Worm (Caenorhabditis elegans): Measurements from ENCODE around the gene gei-3.

The gei-3 gene

ce11 chrX:12825174-12825573 is 11.7 kb upstream of the gei-3 start:
- TF ChIP-seq T23F11.4 (GFP tag; optimal IDR thresholded peaks at IDR 0.05): no peak
- TF ChIP-seq ceh-31 (tag; optimal IDR thresholded peaks at IDR 0.05): no peak
- no peak for TF ChIP-seq ttx-3 (tag; optimal IDR thresholded peaks at IDR 0.05)
- no peak for TF ChIP-seq npax-4 (tag; optimal IDR thresholded peaks at IDR 0.05)
- no peak for TF ChIP-seq pha-4 (tag; optimal IDR thresholded peaks at IDR 0.05)
- TF ChIP-seq ceh-30 (tag; optimal IDR thresholded peaks at IDR 0.05): no peak
- TF ChIP-seq lim-6 (tag; optimal IDR thresholded peaks at IDR 0.05): no peak
- TF ChIP-seq hlh-13 (GFP tag; optimal IDR thresholded peaks at IDR 0.05): no peak
- TF ChIP-seq fkh-10 (GFP tag; optimal IDR thresholded peaks at IDR 0.05): no peak
- no peak for TF ChIP-seq syd-9 (tag; optimal IDR thresholded peaks at IDR 0.05)
- no peak for TF ChIP-seq unc-86 (tag; optimal IDR thresholded peaks at IDR 0.05)
- no peak for TF ChIP-seq odd-2 (tag; optimal IDR thresholded peaks at IDR 0.05)
- no peak for TF ChIP-seq fkh-6 (tag; optimal IDR thresholded peaks at IDR 0.05)
- no peak for TF ChIP-seq pqm-1 (tag; optimal IDR thresholded peaks at IDR 0.05)

ce11 chrX:12819512-12819911 is 6.1 kb upstream of the gei-3 start:
- TF ChIP-seq ttx-3 (tag; optimal IDR thresholded peaks at IDR 0.05): no peak
- TF ChIP-seq ceh-24 (tag; optimal IDR thresholded peaks at IDR 0.05): no peak
- TF ChIP-seq fkh-6 (tag; optimal IDR thresholded peaks at IDR 0.05): no peak
- TF ChIP-seq pros-1 (tag; optimal IDR thresholded peaks at IDR 0.05): no peak
- no peak for TF ChIP-seq hlh-30 (tag; optimal IDR thresholded peaks at IDR 0.05; ENCODE audit: insufficient read depth)
- no peak for TF ChIP-seq ceh-9 (tag; optimal IDR thresholded peaks at IDR 0.05)
- no peak for TF ChIP-seq pag-3 (tag; optimal IDR thresholded peaks at IDR 0.05; ENCODE audit: borderline replicate concordance)
- TF ChIP-seq ceh-22 (tag; optimal IDR thresholded peaks at IDR 0.05): no peak
- TF ChIP-seq eyg-1 (tag; optimal IDR thresholded peaks at IDR 0.05): no peak
- no peak for TF ChIP-seq nfya-1 (tag; optimal IDR thresholded peaks at IDR 0.05)
- no peak for TF ChIP-seq sdc-2 (tag; optimal IDR thresholded peaks at IDR 0.05)
- no peak for TF ChIP-seq dve-1 (tag; optimal IDR thresholded peaks at IDR 0.05)
- no peak for TF ChIP-seq mec-3 (tag; optimal IDR thresholded peaks at IDR 0.05; ENCODE audit: borderline replicate concordance)

ce11 chrX:12818768-12819167 is 5.3 kb upstream of the gei-3 start:
- TF ChIP-seq sdc-2 (tag; optimal IDR thresholded peaks at IDR 0.05) (no peak), hlh-13 (GFP tag; optimal IDR thresholded peaks at IDR 0.05) (no peak), ama-1 (optimal IDR thresholded peaks at IDR 0.05) (no peak)

- TF ChIP-seq K02D7.2 (tag; optimal IDR thresholded peaks at IDR 0.05) (no peak), hlh-6 (tag; optimal IDR thresholded peaks at IDR 0.05) (no peak), F13H6.1 (tag; optimal IDR thresholded peaks at IDR 0.05) (no peak), nhr-11 (tag; optimal IDR thresholded peaks at IDR 0.05) (no peak), gmeb-2 (tag; optimal IDR thresholded peaks at IDR 0.05) (no peak), fax-1 (tag; optimal IDR thresholded peaks at IDR 0.05) (no peak), ceh-30 (tag; optimal IDR thresholded peaks at IDR 0.05) (no peak), hlh-15 (tag; optimal IDR thresholded peaks at IDR 0.05) (no peak), C38D4.7 (GFP tag; optimal IDR thresholded peaks at IDR 0.05) (no peak), nhr-232 (tag; optimal IDR thresholded peaks at IDR 0.05) (no peak), ttx-3 (tag; optimal IDR thresholded peaks at IDR 0.05) (no peak)
These were observed 1.9 kb upstream of the gei-3 start for ce11 chrX:12815367-12815766.

ce11 chrX:12808085-12808922 is 5.1 kb downstream of the gei-3 start, which contains the start of gene nhr-27:
nhr-27 (minus strand) TSS chrX:12808318.
- no peak for TF ChIP-seq rnt-1 (tag; optimal IDR thresholded peaks at IDR 0.05)
- TF ChIP-seq tbx-7 (tag; optimal IDR thresholded peaks at IDR 0.05): no peak
- no peak for TF ChIP-seq ceh-31 (tag; optimal IDR thresholded peaks at IDR 0.05)
- no peak for TF ChIP-seq mec-3 (tag; optimal IDR thresholded peaks at IDR 0.05; ENCODE audit: borderline replicate concordance)
- no peak for TF ChIP-seq K09A11.1 (tag; optimal IDR thresholded peaks at IDR 0.05; ENCODE audit: insufficient read depth)
- no peak for TF ChIP-seq lim-6 (tag; optimal IDR thresholded peaks at IDR 0.05)
- no peak for TF ChIP-seq lin-11 (tag; optimal IDR thresholded peaks at IDR 0.05)
- no peak for TF ChIP-seq ahr-1 (tag; optimal IDR thresholded peaks at IDR 0.05)
- no peak for TF ChIP-seq fkh-6 (tag; optimal IDR thresholded peaks at IDR 0.05)
- TF ChIP-seq ref-2 (tag; optimal IDR thresholded peaks at IDR 0.05): no peak
- TF ChIP-seq ceh-2 (tag; optimal IDR thresholded peaks at IDR 0.05): no peak
- TF ChIP-seq pros-1 (tag; optimal IDR thresholded peaks at IDR 0.05): no peak
- no peak for TF ChIP-seq ceh-19 (GFP tag; optimal IDR thresholded peaks at IDR 0.05)
- no peak for TF ChIP-seq hlh-6 (tag; optimal IDR thresholded peaks at IDR 0.05)
- TF ChIP-seq ets-4 (tag; optimal IDR thresholded peaks at IDR 0.05): no peak
- TF ChIP-seq nhr-232 (tag; optimal IDR thresholded peaks at IDR 0.05): no peak
- no peak for TF ChIP-seq C08G9.2 (tag; optimal IDR thresholded peaks at IDR 0.05)

Measured in whole organism, late embryonic.